Fruit fly (Drosophila melanogaster): ENCODE measurements around the gene CG15432.
A peak's percentile ranks its signal among the peaks of the same experiment; 100 is the strongest.

The CG15432 gene

DNA sequence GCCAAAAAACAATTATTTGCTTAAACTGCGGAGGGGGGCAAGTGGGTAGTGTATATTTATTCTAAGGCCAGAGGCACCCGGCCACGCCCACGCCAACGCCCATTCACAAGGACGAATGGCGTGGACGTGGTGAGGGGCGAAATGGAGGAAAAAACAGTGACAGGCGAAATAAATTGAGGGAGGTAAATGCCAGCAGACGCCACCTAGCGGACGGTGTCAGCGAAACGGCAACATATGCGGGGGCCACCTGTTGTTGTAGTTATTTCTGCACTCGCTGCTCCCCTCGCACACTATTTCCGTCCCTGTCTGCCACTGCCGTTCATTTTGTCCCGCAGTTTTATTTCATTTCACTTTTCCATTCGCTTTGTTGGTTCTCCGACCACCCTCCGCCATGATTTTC, 24.1 kb upstream of the CG15432 start (continued):
- TF ChIP-seq grau (tag; optimal IDR thresholded peaks at IDR 0.05) (no peak), Med (GFP tag) (peak; percentile 52), CG17802 (tag; optimal IDR thresholded peaks at IDR 0.05) (no peak), CoRest (tag; optimal IDR thresholded peaks at IDR 0.05) (no peak), CG42726 (GFP tag; IDR thresholded peaks at IDR 0.05; ENCODE audit: partially characterized antibody) (0 out of 2 replicates have a peak, but pooled peaks have one; percentile 60), CG15601 (tag; optimal IDR thresholded peaks at IDR 0.05) (no peak), Sry-β (GFP tag; optimal IDR thresholded peaks at IDR 0.05) (no peak), CG1233 (GFP tag; optimal IDR thresholded peaks at IDR 0.05) (no peak), E2f1 (GFP tag; IDR thresholded peaks at IDR 0.05) (no peak), shn (GFP tag; optimal IDR thresholded peaks at IDR 0.05) (no peak), Ravus (GFP tag; IDR thresholded peaks at IDR 0.05) (no peak), CG4854 (GFP tag; optimal IDR thresholded peaks at IDR 0.05) (no peak), CG10147 (GFP tag; optimal IDR thresholded peaks at IDR 0.05) (no peak), CG30431 (GFP tag; optimal IDR thresholded peaks at IDR 0.05) (no peak), YL-1 (GFP tag; optimal IDR thresholded peaks at IDR 0.05) (no peak), vnd (GFP tag; IDR thresholded peaks at IDR 0.05; ENCODE audit: partially characterized antibody) (no peak), bowl (GFP tag; IDR thresholded peaks at IDR 0.05) (no peak), CG3163 (GFP tag; optimal IDR thresholded peaks at IDR 0.05) (no peak), Sox100B (GFP tag; optimal IDR thresholded peaks at IDR 0.05) (no peak), fd64A (GFP tag; optimal IDR thresholded peaks at IDR 0.05) (no peak), Oaz (GFP tag; IDR thresholded peaks at IDR 0.05) (0 out of 2 replicates have a peak, but pooled peaks have one; percentile 27), Six4 (GFP tag; optimal IDR thresholded peaks at IDR 0.05) (no peak), CG6689 (GFP tag; IDR thresholded peaks at IDR 0.05) (no peak), ssp (GFP tag; IDR thresholded peaks at IDR 0.05) (0 out of 2 replicates have a peak, but pooled peaks have one; percentile 22), gro (GFP tag; optimal IDR thresholded peaks at IDR 0.05) (no peak), H15 (GFP tag; IDR thresholded peaks at IDR 0.05) (no peak), twi (tag; optimal IDR thresholded peaks at IDR 0.05) (no peak), CG11723 (GFP tag; optimal IDR thresholded peaks at IDR 0.05) (no peak), NC2β (GFP tag; optimal IDR thresholded peaks at IDR 0.05) (no peak), CG4360 (GFP tag; IDR thresholded peaks at IDR 0.05) (no peak), CHES-1-like (GFP tag; optimal IDR thresholded peaks at IDR 0.05) (no peak), onecut (GFP tag; IDR thresholded peaks at IDR 0.05) (peak; percentile 33; the same call in 1 of the 2 replicates), hth (optimal IDR thresholded peaks at IDR 0.05) (no peak), lov (optimal IDR thresholded peaks at IDR 0.05) (no peak), lov (GFP tag; IDR thresholded peaks at IDR 0.05) (0 out of 3 replicates have a peak, but pooled peaks have one; percentile 51), croc (GFP tag; conservative IDR thresholded peaks at IDR 0.05) (peak; percentile 13; the same call in 1 of the 3 replicates), CG32767 (GFP tag; IDR thresholded peaks at IDR 0.05) (no peak), sc (optimal IDR thresholded peaks at IDR 0.05) (no peak), sc (GFP tag; optimal IDR thresholded peaks at IDR 0.05) (no peak), knrl (GFP tag; IDR thresholded peaks at IDR 0.05; ENCODE audit: partially characterized antibody) (no peak), dysf (GFP tag; IDR thresholded peaks at IDR 0.05) (no peak), CG4820 (GFP tag; optimal IDR thresholded peaks at IDR 0.05) (no peak), D19A (tag; optimal IDR thresholded peaks at IDR 0.05) (no peak), Dad (GFP tag; optimal IDR thresholded peaks at IDR 0.05) (no peak), ap (GFP tag; IDR thresholded peaks at IDR 0.05) (no peak), CG33557 (GFP tag; optimal IDR thresholded peaks at IDR 0.05) (no peak), Kr (GFP tag; optimal IDR thresholded peaks at IDR 0.05) (no peak), sens (GFP tag) (peak; percentile 54), Ets97D (GFP tag; optimal IDR thresholded peaks at IDR 0.05) (no peak), HLHmδ (GFP tag; optimal IDR thresholded peaks at IDR 0.05) (no peak), CG13624 (GFP tag; optimal IDR thresholded peaks at IDR 0.05) (no peak), kah (GFP tag; optimal IDR thresholded peaks at IDR 0.05) (peak; percentile 94), CG2116 (GFP tag; optimal IDR thresholded peaks at IDR 0.05) (no peak)
